Worm (Caenorhabditis elegans) whole organism, dauer: ENCODE measurements around the gene F13H10.5.

ENCODE experiments used
- unc-62 ChIP-seq: sonication (generic microtip); optimal IDR thresholded peaks from 2 replicates; lab custom pipeline; 2017; ENCODE audit warnings: missing biosample characterization, missing genetic modification reagents, missing genetic modification characterization

Gene F13H10.5

ce11 chrIV:11027560-11027959, 36.8 kb downstream of the F13H10.5 start:
- TF ChIP-seq unc-62 (GFP tag; lab: Kevin White, UChicago) = no peak

DNA sequence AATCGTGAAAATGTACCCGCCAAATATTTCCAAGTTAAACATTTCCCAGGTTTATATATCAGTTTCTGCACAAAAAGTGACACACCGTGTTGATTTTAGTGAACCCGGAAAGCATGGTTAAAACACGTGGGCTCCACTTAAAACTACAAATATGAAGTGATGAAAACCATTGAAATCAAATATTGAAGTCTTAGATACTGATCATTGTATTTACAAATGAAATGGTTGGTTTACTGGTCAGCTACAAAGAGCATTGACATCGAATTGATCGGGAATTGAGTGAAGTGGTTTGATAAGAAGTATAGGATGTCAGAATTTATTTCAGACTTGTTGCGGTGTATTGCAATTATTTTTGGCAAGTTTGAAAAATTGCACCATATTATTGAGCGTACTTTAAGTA, 38.6 kb downstream of the F13H10.5 start, which contains the start of gene hrg-5:
Gene hrg-5, minus strand, starts transcription at position 17 of the 400 bp plus-strand sequence.
- TF ChIP-seq unc-62 (GFP tag; lab: Kevin White, UChicago) = no peak

DNA sequence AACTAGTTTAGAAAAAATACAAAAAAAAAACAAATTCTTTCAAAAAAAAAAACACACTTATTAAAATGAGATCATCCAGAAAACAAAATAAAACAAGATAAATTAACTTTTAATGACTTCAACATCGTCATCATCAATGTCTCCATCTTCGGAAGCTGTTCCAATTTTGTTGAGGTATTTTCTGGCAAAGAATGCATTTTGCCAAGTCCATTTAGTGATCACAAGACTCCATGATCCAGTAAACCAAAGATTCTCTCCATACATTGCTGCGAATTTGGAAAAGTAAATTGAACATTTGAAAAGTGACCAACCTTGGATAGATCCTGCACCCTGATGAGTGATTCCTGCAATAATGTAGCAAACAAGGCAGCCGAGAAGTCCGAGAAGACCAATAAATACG, 39.3 kb downstream of the F13H10.5 start:
- no peak for TF ChIP-seq unc-62 (GFP tag; lab: Kevin White, UChicago)

ce11 chrIV:11030893-11031292, 40.1 kb downstream of the F13H10.5 start, which contains the start of gene hrg-4:
Gene hrg-4, minus strand, starts transcription at chrIV:11030993.
- no peak for TF ChIP-seq unc-62 (GFP tag; lab: Kevin White, UChicago)

ce11 chrIV:11031640-11032039, 40.8 kb downstream of the F13H10.5 start:
- TF ChIP-seq unc-62 (GFP tag; lab: Kevin White, UChicago) = no peak

ce11 chrIV:11032288-11032687, 41.5 kb downstream of the F13H10.5 start, which contains the start of gene hrg-6:
Gene hrg-6, plus strand, starts transcription at chrIV:11032588.
- no peak for TF ChIP-seq unc-62 (GFP tag; lab: Kevin White, UChicago)

DNA sequence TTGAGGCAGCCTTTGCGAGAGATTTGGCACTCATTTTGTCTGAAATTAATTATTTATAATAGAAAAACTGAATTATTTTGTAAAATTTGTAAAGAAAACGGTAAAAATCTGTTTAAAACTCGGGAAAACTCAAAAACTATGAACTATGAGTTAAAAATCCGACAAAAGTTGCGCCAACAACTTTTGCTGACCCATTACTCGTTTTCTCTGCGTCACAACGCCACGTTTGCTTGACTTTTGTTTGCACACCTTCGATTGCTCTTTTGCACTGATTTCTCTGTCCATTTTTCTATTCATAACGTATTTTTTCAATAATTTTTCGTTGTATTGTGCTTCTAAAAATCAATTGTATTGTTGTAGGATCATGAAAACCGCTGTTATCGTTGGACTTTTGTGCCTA, 45.4 kb downstream of the F13H10.5 start, which contains the start of gene fkb-1:
Gene fkb-1, plus strand, starts transcription at position 361 of the 400 bp plus-strand sequence.
- TF ChIP-seq unc-62 (GFP tag; lab: Kevin White, UChicago) = no peak

ce11 chrIV:11037118-11037719, 46.4 kb downstream of the F13H10.5 start:
- no peak for TF ChIP-seq unc-62 (GFP tag; lab: Kevin White, UChicago)

ce11 chrIV:11038218-11038617, 47.4 kb downstream of the F13H10.5 start:
- TF ChIP-seq unc-62 (GFP tag; lab: Kevin White, UChicago) = no peak

ce11 chrIV:11038618-11038664, 47.6 kb downstream of the F13H10.5 start, which contains the start of gene kdin-1:
Gene kdin-1, plus strand, starts transcription at chrIV:11038655.
- no peak for TF ChIP-seq unc-62 (GFP tag; lab: Kevin White, UChicago)

DNA sequence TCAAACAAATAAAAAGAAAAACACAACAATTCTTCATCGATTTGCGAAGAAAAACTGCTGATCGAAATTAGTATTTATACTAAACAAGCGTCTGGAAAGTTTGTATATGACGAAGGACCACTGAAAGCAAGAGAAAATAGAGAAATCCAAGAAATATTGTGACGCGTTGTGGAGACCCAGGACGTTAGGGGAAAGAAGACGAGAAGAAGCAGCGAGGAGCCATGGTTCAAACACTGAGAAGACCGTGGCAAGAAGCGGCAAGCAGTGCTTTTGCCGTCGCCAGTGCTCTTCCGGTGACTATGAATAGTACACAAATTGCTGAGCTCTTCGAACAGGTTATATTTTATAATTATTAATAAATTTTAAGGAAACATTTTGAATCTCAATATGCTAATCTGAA, 47.9 kb downstream of the F13H10.5 start:
- TF ChIP-seq unc-62 (GFP tag; lab: Kevin White, UChicago) = no peak
